In the genomic region with DNA sequence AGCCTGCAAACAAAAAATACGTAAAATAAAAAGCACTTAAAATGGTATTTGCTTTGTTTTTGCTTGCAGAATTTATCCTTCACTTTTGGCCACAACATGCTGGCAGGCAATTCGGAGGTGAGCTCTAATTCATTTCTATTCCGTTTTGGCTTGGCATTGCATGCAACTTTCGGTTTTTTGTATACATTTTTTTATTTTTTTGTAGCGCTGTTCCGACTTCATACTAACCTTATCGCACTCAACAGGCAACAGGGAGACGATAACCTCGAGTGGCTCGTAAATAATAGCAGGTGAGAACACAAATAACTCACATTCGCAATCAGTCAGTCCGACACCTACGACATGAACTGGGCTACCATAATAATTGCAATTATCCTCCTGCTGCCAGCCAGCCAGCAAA, we compare ENCODE assay signal across 2 fruit fly cellular contexts.
TF ChIP-seq lines count a peak whose summit lies in the region.

A gene (plus strand): TSS at position 301 of the 400 bp plus-strand sequence.

TF ChIP-seq in whole organism, adult, 20 proteins besides CTCF, POLR2A, EP300 and RAD21:
- TF ChIP-seq CG1620 (GFP tag; optimal IDR thresholded peaks at IDR 0.05; lab: Kevin White, UChicago): no peak
- peak; percentile 24 for TF ChIP-seq cic (GFP tag; optimal IDR thresholded peaks at IDR 0.05; lab: Kevin White, UChicago)
TF ChIP-seq in whole organism, adult: peak in this region for 1.

TF ChIP-seq in whole organism, prepupa, 60 proteins besides CTCF, POLR2A, EP300 and RAD21:
- TF ChIP-seq CG6276 (GFP tag; optimal IDR thresholded peaks at IDR 0.05; lab: Kevin White, UChicago): no peak
- peak; percentile 28 for TF ChIP-seq vri (GFP tag; optimal IDR thresholded peaks at IDR 0.05; lab: Kevin White, UChicago)
- TF ChIP-seq CG11294 (GFP tag; IDR thresholded peaks at IDR 0.05; lab: Robert Waterston, UW): no peak
